Fruit fly (Drosophila melanogaster): ENCODE results near the gene Teh2.

DNA sequence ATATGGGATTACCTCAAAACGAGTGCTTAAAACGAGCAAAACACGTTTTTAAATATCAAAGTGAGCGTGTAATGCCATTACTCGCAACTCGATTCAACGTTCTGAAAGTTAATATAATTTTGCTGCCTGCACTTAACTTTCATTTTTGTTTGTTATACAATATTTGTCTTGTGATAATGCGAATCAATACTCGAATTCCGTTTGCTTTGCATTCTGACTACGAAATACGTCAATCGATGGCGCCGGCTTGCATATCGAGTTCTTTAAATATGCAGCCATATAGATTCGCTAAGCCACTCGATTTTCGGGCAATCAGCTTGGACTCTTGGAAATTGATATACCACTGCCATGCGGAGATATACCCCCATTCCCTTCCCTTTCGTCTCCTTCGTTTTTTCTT lies 32.9 kb upstream of the Teh2 start:
- TF ChIP-seq pad (GFP tag; optimal IDR thresholded peaks at IDR 0.05), result no peak
- no peak for TF ChIP-seq cic (GFP tag; optimal IDR thresholded peaks at IDR 0.05)
- no peak for TF ChIP-seq ovo (GFP tag; optimal IDR thresholded peaks at IDR 0.05)
- no peak for TF ChIP-seq CG11617 (GFP tag; optimal IDR thresholded peaks at IDR 0.05)
- no peak for TF ChIP-seq Clk (GFP tag; optimal IDR thresholded peaks at IDR 0.05)
- no peak for TF ChIP-seq CG12768 (GFP tag; optimal IDR thresholded peaks at IDR 0.05)
- TF ChIP-seq kay (GFP tag; ENCODE audit: borderline replicate concordance), result no peak
- no peak for TF ChIP-seq Mnt (GFP tag; optimal IDR thresholded peaks at IDR 0.05)
- TF ChIP-seq tj (GFP tag; optimal IDR thresholded peaks at IDR 0.05), result peak; percentile 71
- TF ChIP-seq CG1620 (GFP tag; optimal IDR thresholded peaks at IDR 0.05), result no peak
- TF ChIP-seq Crg-1 (GFP tag; optimal IDR thresholded peaks at IDR 0.05), result no peak
- TF ChIP-seq CG7045 (GFP tag; optimal IDR thresholded peaks at IDR 0.05), result no peak
- TF ChIP-seq bab1 (GFP tag; optimal IDR thresholded peaks at IDR 0.05), result no peak
- TF ChIP-seq CG33017 (tag; optimal IDR thresholded peaks at IDR 0.05), result no peak

Data from whole organism, adult.